Fruit fly (Drosophila melanogaster): Measurements from ENCODE around the gene sowah.

sowah gene

DNA sequence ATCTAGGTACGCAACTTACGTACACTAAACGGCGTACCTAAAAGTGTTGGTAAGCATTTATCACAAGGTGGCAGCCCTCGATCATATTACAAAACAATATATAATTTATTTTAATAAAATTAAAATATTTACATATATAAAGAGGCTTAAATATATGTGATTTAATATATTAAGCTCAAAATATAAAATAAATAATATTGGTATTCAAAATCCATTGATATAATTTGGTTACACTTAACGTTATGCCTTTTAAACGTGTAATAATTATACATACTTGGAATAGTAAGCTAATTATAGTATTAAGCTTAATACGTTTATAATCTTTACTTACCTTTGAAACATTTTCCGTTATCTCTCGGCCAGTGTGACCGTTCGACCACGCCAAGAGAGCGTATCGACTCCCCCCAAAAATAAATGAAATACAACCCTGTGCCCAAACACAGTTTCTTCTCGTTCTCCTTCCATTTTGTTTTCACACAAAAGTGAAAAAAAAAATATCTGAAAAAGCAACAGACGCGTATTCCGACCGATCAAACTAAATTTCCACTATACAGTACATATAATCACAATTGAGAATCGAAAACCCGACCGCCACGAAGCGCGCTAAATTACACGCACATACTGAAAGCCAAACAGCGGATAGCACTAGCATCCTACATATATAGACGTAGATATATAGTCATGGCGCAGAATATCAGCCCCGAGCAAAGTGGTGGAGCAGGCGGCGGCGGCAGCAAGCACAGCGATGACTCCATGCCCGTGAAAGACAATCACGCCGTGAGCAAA is 68.3 kb downstream of the sowah start, which contains the start of the genes CG10646 and vih (continued):
- TF ChIP-seq Asciz (GFP tag; optimal IDR thresholded peaks at IDR 0.05) (no peak), org-1 (GFP tag; optimal IDR thresholded peaks at IDR 0.05) (no peak), vfl (GFP tag; optimal IDR thresholded peaks at IDR 0.05) (no peak), Blimp-1 (GFP tag; optimal IDR thresholded peaks at IDR 0.05) (no peak), esg (GFP tag; conservative IDR thresholded peaks at IDR 0.05) (no peak), da (GFP tag; optimal IDR thresholded peaks at IDR 0.05) (no peak), bigmax (GFP tag; optimal IDR thresholded peaks at IDR 0.05) (no peak), CG13296 (GFP tag; optimal IDR thresholded peaks at IDR 0.05) (peak; percentile 60), BEAF-32 (GFP tag; optimal IDR thresholded peaks at IDR 0.05) (peak; percentile 50), CG18262 (tag; optimal IDR thresholded peaks at IDR 0.05) (peak; percentile 60), hbn (GFP tag; IDR thresholded peaks at IDR 0.05; ENCODE audit: partially characterized antibody) (no peak; the same call in 1 of the 2 replicates), trem (tag; optimal IDR thresholded peaks at IDR 0.05) (peak; percentile 96), chm (GFP tag; IDR thresholded peaks at IDR 0.05) (no peak), CG9932 (GFP tag; IDR thresholded peaks at IDR 0.05) (0 out of 2 replicates have a peak, but pooled peaks have one; percentile 46), seq (GFP tag; IDR thresholded peaks at IDR 0.05) (peak; percentile 10; the same call in 1 of the 2 replicates), CG11085 (GFP tag; IDR thresholded peaks at IDR 0.05) (no peak), CG2678 (tag; optimal IDR thresholded peaks at IDR 0.05) (peak; percentile 57), Sox102F (GFP tag; optimal IDR thresholded peaks at IDR 0.05) (no peak), Ptx1 (GFP tag; IDR thresholded peaks at IDR 0.05) (peak; percentile 39; the same call in 1 of the 2 replicates), sc (optimal IDR thresholded peaks at IDR 0.05) (no peak), sc (GFP tag; optimal IDR thresholded peaks at IDR 0.05) (no peak), Ets97D (GFP tag; optimal IDR thresholded peaks at IDR 0.05) (peak; percentile 88), lilli (GFP tag; optimal IDR thresholded peaks at IDR 0.05) (peak; percentile 38), gsb-n (tag; optimal IDR thresholded peaks at IDR 0.05) (peak; percentile 37), CG10462 (GFP tag; optimal IDR thresholded peaks at IDR 0.05) (peak; percentile 30), Neu2 (GFP tag; optimal IDR thresholded peaks at IDR 0.05; ENCODE audit: borderline replicate concordance) (no peak), phol (tag; optimal IDR thresholded peaks at IDR 0.05) (peak; percentile 90), CG1603 (tag; optimal IDR thresholded peaks at IDR 0.05) (peak; percentile 71), chn (GFP tag; optimal IDR thresholded peaks at IDR 0.05) (peak; percentile 25), zf30C (GFP tag; optimal IDR thresholded peaks at IDR 0.05) (peak; percentile 2), CG3065 (GFP tag; optimal IDR thresholded peaks at IDR 0.05) (no peak), CG8290 (GFP tag; optimal IDR thresholded peaks at IDR 0.05) (peak; percentile 43), CG8290 (tag; optimal IDR thresholded peaks at IDR 0.05) (no peak), Spps (tag; optimal IDR thresholded peaks at IDR 0.05) (peak; percentile 7), CG11723 (GFP tag; optimal IDR thresholded peaks at IDR 0.05) (no peak), Kr (GFP tag; optimal IDR thresholded peaks at IDR 0.05) (no peak), bsh (GFP tag; optimal IDR thresholded peaks at IDR 0.05) (peak in 1 of 2 experiments; percentile 35), ewg (GFP tag; optimal IDR thresholded peaks at IDR 0.05) (peak; percentile 27), twi (tag; optimal IDR thresholded peaks at IDR 0.05) (no peak), lmd (GFP tag; IDR thresholded peaks at IDR 0.05) (no peak), CG12659 (GFP tag; optimal IDR thresholded peaks at IDR 0.05) (peak; percentile 75), br (optimal IDR thresholded peaks at IDR 0.05) (no peak), salm (tag; optimal IDR thresholded peaks at IDR 0.05) (no peak), p53 (GFP tag; optimal IDR thresholded peaks at IDR 0.05) (no peak), H15 (GFP tag; IDR thresholded peaks at IDR 0.05) (0 out of 3 replicates have a peak, but pooled peaks have one; percentile 6), CG12942 (GFP tag; optimal IDR thresholded peaks at IDR 0.05) (peak; percentile 7), CG2116 (GFP tag; optimal IDR thresholded peaks at IDR 0.05) (peak; percentile 99), lov (optimal IDR thresholded peaks at IDR 0.05) (no peak), lov (GFP tag; IDR thresholded peaks at IDR 0.05) (0 out of 3 replicates have a peak, but pooled peaks have one; percentile 26), CG18599 (GFP tag; optimal IDR thresholded peaks at IDR 0.05) (peak; percentile 50)
